Worm (Caenorhabditis elegans) whole organism, young adult: ENCODE data around the gene C36E8.6.

ENCODE experiments used
- ceh-79 ChIP-seq: sonication (generic microtip); optimal IDR thresholded peaks from 2 replicates; lab custom pipeline; 2017; ENCODE audit warnings: mild to moderate bottlenecking, missing genetic modification characterization, missing compliant biosample characterization
- hmg-1.2 ChIP-seq: fragments of 200-800 bp; sonication (Bioruptor generic); IDR thresholded peaks from 2 replicates; pipeline ENCODE4 v1.3.6; 2022; ENCODE audit warnings: missing genetic modification reagents, missing genetic modification characterization, missing compliant biosample characterization
- ztf-6 ChIP-seq: fragments of 200-800 bp; sonication (Bioruptor generic); IDR thresholded peaks from 2 replicates; pipeline ENCODE4 v1.3.6; 2022; ENCODE audit warnings: missing genetic modification reagents, missing genetic modification characterization, missing compliant biosample characterization

DNA sequence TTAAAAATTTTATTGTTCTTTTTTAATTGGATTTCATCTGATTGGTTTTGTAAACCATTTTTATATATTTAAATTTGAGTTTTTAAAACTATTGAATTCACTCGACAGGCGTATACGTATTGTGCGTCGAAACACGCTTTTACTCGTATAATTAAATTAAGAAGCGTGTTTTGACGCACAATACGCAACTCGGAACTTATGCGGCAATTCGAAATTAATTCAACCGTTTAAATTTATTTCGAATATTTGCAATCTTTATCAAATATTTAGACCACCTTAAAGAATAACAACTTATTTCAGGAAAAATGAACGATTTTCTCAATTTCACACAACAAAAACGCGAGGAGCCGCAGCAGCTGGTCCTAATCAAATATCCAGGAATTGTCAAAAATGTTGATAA lies 34.0 kb downstream of the C36E8.6 start, which contains the start of gene tftc-5:
- TF ChIP-seq ceh-79 (tag; lab: Kevin White, UChicago) (no peak), ztf-6 (GFP tag; lab: Robert Waterston, UW) (no peak), hmg-1.2 (GFP tag; lab: Robert Waterston, UW) (no peak)
